Fruit fly (Drosophila melanogaster): ENCODE measurements around the gene Obp83cd.

Obp83cd gene

dm6 chr3R:6112252-6112995 is 4.5 kb downstream of the Obp83cd start, which contains the start of gene Obp83g (continued):
- peak; percentile 18 for TF ChIP-seq Asciz (GFP tag; optimal IDR thresholded peaks at IDR 0.05)
- no peak for TF ChIP-seq CG4707 (GFP tag; optimal IDR thresholded peaks at IDR 0.05)
- TF ChIP-seq CG4328 (GFP tag; optimal IDR thresholded peaks at IDR 0.05): peak; percentile 30
- peak; percentile 19 for TF ChIP-seq CG6854 (GFP tag; optimal IDR thresholded peaks at IDR 0.05)
- 0 out of 2 replicates have a peak, but pooled peaks have one; percentile 21 for TF ChIP-seq H2.0 (GFP tag; IDR thresholded peaks at IDR 0.05)
- no peak for TF ChIP-seq CG16815 (GFP tag; optimal IDR thresholded peaks at IDR 0.05)
- TF ChIP-seq fd96Cb (tag; optimal IDR thresholded peaks at IDR 0.05): peak; percentile 6
- no peak for TF ChIP-seq CG6254 (GFP tag; optimal IDR thresholded peaks at IDR 0.05)
- TF ChIP-seq Dll (GFP tag; IDR thresholded peaks at IDR 0.05; ENCODE audit: partially characterized antibody): no peak
- no peak for TF ChIP-seq ssp (GFP tag; IDR thresholded peaks at IDR 0.05)
- TF ChIP-seq CG18599 (GFP tag; optimal IDR thresholded peaks at IDR 0.05): peak; percentile 55
- peak; percentile 43 for TF ChIP-seq CG12659 (GFP tag; optimal IDR thresholded peaks at IDR 0.05)
- no peak for TF ChIP-seq so (GFP tag; IDR thresholded peaks at IDR 0.05)
- peak; percentile 47 for TF ChIP-seq CG10147 (GFP tag; optimal IDR thresholded peaks at IDR 0.05)
- no peak for TF ChIP-seq trh (GFP tag; optimal IDR thresholded peaks at IDR 0.05)
- 0 out of 3 replicates have a peak, but pooled peaks have one; percentile 26 for TF ChIP-seq ase (GFP tag; IDR thresholded peaks at IDR 0.05)
- peak in 1 of 2 experiments; percentile 50 for TF ChIP-seq bsh (GFP tag; optimal IDR thresholded peaks at IDR 0.05)
- no peak for TF ChIP-seq NFAT (GFP tag; IDR thresholded peaks at IDR 0.05)
- TF ChIP-seq CG1233 (GFP tag; optimal IDR thresholded peaks at IDR 0.05): peak; percentile 19
- no peak for TF ChIP-seq prd (optimal IDR thresholded peaks at IDR 0.05)
- TF ChIP-seq prd (GFP tag; IDR thresholded peaks at IDR 0.05): peak; percentile 58; the same call in 1 of the 3 replicates
- peak; percentile 11 for TF ChIP-seq Ets65A (GFP tag)
- peak; percentile 58 for TF ChIP-seq Ptx1 (GFP tag; IDR thresholded peaks at IDR 0.05)
- TF ChIP-seq CG15269 (tag; optimal IDR thresholded peaks at IDR 0.05): peak; percentile 49
- peak; percentile 47 for TF ChIP-seq Sox102F (GFP tag; optimal IDR thresholded peaks at IDR 0.05)
- no peak for TF ChIP-seq CG33557 (GFP tag; optimal IDR thresholded peaks at IDR 0.05)
- TF ChIP-seq E2f2 (GFP tag; IDR thresholded peaks at IDR 0.05): peak; percentile 21; the same call in 1 of the 2 replicates
- TF ChIP-seq gce (GFP tag; IDR thresholded peaks at IDR 0.05): 0 out of 3 replicates have a peak, but pooled peaks have one; percentile 12
- no peak for TF ChIP-seq ken (GFP tag; IDR thresholded peaks at IDR 0.05)
- TF ChIP-seq CG6272 (GFP tag; IDR thresholded peaks at IDR 0.05): peak; percentile 10; the same call in 1 of the 2 replicates
- peak; percentile 56 for TF ChIP-seq CG9215 (GFP tag; IDR thresholded peaks at IDR 0.05)
- peak; percentile 70 for TF ChIP-seq crol (GFP tag; IDR thresholded peaks at IDR 0.05)
- TF ChIP-seq CG31224 (GFP tag; IDR thresholded peaks at IDR 0.05): peak; percentile 42; the same call in 1 of the 2 replicates
- TF ChIP-seq CG6765 (GFP tag; optimal IDR thresholded peaks at IDR 0.05): peak; percentile 18
- TF ChIP-seq Gug (GFP tag; IDR thresholded peaks at IDR 0.05): 0 out of 4 replicates have a peak, but pooled peaks have one; percentile 23
- peak; percentile 55; the same call in 1 of the 2 replicates for TF ChIP-seq CG32767 (GFP tag; IDR thresholded peaks at IDR 0.05)
- TF ChIP-seq NfI (GFP tag; optimal IDR thresholded peaks at IDR 0.05): peak; percentile 43
- TF ChIP-seq pb (GFP tag; optimal IDR thresholded peaks at IDR 0.05): no peak
- no peak for TF ChIP-seq CG14860 (GFP tag; IDR thresholded peaks at IDR 0.05; ENCODE audit: partially characterized antibody)
- TF ChIP-seq CG2120 (GFP tag; optimal IDR thresholded peaks at IDR 0.05): peak; percentile 70
- TF ChIP-seq CG18619 (GFP tag; optimal IDR thresholded peaks at IDR 0.05): peak; percentile 30
- no peak for TF ChIP-seq Hr3 (GFP tag; optimal IDR thresholded peaks at IDR 0.05)
- no peak for TF ChIP-seq fd102C (GFP tag; optimal IDR thresholded peaks at IDR 0.05)
- peak; percentile 32 for TF ChIP-seq Fer1 (GFP tag; optimal IDR thresholded peaks at IDR 0.05)
- peak; percentile 55 for TF ChIP-seq sug (tag; optimal IDR thresholded peaks at IDR 0.05)
- peak; percentile 66 for TF ChIP-seq Drgx (GFP tag; IDR thresholded peaks at IDR 0.05)
- TF ChIP-seq nom (GFP tag; optimal IDR thresholded peaks at IDR 0.05): peak; percentile 72
- TF ChIP-seq CG7372 (GFP tag; IDR thresholded peaks at IDR 0.05): 0 out of 2 replicates have a peak, but pooled peaks have one; percentile 10
- no peak for TF ChIP-seq gt (GFP tag; IDR thresholded peaks at IDR 0.05)
